Worm (Caenorhabditis elegans) whole organism, L1 larva: ENCODE measurements around the gene F58H1.7.

ENCODE experiments used
- C04F5.9 ChIP-seq: sonication (generic microtip); optimal IDR thresholded peaks from 2 replicates; lab custom pipeline; 2016; ENCODE audit warnings: missing genetic modification characterization, missing compliant biosample characterization
- C16A3.4 ChIP-seq: fragments of 150-350 bp; optimal IDR thresholded peaks from 2 replicates; lab custom pipeline; 2014; ENCODE audit warnings: missing biosample characterization, missing genetic modification characterization
- C34B4.2 ChIP-seq: sonication (generic microtip); optimal IDR thresholded peaks from 2 replicates; lab custom pipeline; 2017; ENCODE audit warnings: mild to moderate bottlenecking, missing genetic modification characterization, missing compliant biosample characterization
- aha-1 ChIP-seq: fragments of 150-350 bp; optimal IDR thresholded peaks from 2 replicates; lab custom pipeline; 2014; ENCODE audit warnings: missing biosample characterization, missing genetic modification characterization
- alr-1 ChIP-seq: fragments of 200-800 bp; sonication (Bioruptor generic); optimal IDR thresholded peaks from 2 replicates; lab custom pipeline; 2018; ENCODE audit warnings: borderline replicate concordance, mild to moderate bottlenecking, missing genetic modification characterization, missing compliant biosample characterization
- blmp-1 ChIP-seq: fragments of 150-350 bp; optimal IDR thresholded peaks from 2 replicates; lab custom pipeline; 2014; ENCODE audit warnings: missing biosample characterization, missing genetic modification characterization
- ceh-8 ChIP-seq: fragments of 200-800 bp; sonication (Bioruptor generic); optimal IDR thresholded peaks from 2 replicates; lab custom pipeline; 2018; ENCODE audit warnings: mild to moderate bottlenecking, missing genetic modification characterization, moderate library complexity, missing compliant biosample characterization
- ceh-82 ChIP-seq, 3 experiments: fragments of 150-350 bp in 1 of 3; sonication (generic microtip) in 2 of 3; optimal IDR thresholded peaks; 2 replicates each; lab custom pipeline; 2014 to 2017; ENCODE audit warnings: missing biosample characterization in 3 of 3, missing genetic modification characterization in 3 of 3
- ceh-90 ChIP-seq: sonication (generic microtip); optimal IDR thresholded peaks from 2 replicates; lab custom pipeline; 2016; ENCODE audit warnings: missing genetic modification characterization, missing compliant biosample characterization
- dpl-1 ChIP-seq, 3 experiments: fragments of 150-350 bp in 2 of 3; sonication (generic microtip) in 1 of 3; optimal IDR thresholded peaks; 2 replicates each; lab custom pipeline; 2014 to 2017; ENCODE audit warnings: missing biosample characterization in 3 of 3, missing genetic modification characterization in 3 of 3, missing genetic modification reagents in 3 of 3
- efl-1 ChIP-seq, 4 experiments: fragments of 150-350 bp; optimal IDR thresholded peaks in 3 of 4; peaks in 1 of 4; 1 replicate in 1 of 4; 2 replicates in 3 of 4; lab custom pipeline; 2014; ENCODE audit warnings: missing biosample characterization in 2 of 4, missing genetic modification characterization in 2 of 4, missing genetic modification reagents in 2 of 4
- egl-13 ChIP-seq: sonication (generic microtip); optimal IDR thresholded peaks from 2 replicates; lab custom pipeline; 2016; ENCODE audit warnings: missing genotype, missing genetic modification reagents, missing genetic modification characterization, missing compliant biosample characterization
- egl-27 ChIP-seq, 2 experiments: fragments of 150-350 bp in 1 of 2; sonication (generic microtip); optimal IDR thresholded peaks; 3 replicates each; lab custom pipeline; 2017 to 2018; ENCODE audit warnings: missing biosample characterization in 2 of 2, missing genetic modification characterization in 2 of 2, missing genetic modification reagents in 2 of 2
- elt-2 ChIP-seq: sonication (generic microtip); optimal IDR thresholded peaks from 2 replicates; lab custom pipeline; 2016; ENCODE audit warnings: missing genetic modification characterization, mild to moderate bottlenecking, inconsistent platforms, missing compliant biosample characterization, missing genetic modification reagents
- elt-3 ChIP-seq, 6 experiments: fragments of 150-350 bp in 1 of 6; sonication (generic microtip); optimal IDR thresholded peaks; 2 replicates each; lab custom pipeline; 2017 to 2018; ENCODE audit warnings: missing biosample characterization in 6 of 6, missing genetic modification characterization in 6 of 6, inconsistent platforms in 1 of 6
- fkh-10 ChIP-seq: sonication (generic microtip); optimal IDR thresholded peaks from 2 replicates; lab custom pipeline; 2017; ENCODE audit warnings: missing biosample characterization, missing genetic modification reagents, missing genetic modification characterization
- fkh-4 ChIP-seq: sonication (generic microtip); optimal IDR thresholded peaks from 2 replicates; lab custom pipeline; 2016; ENCODE audit warnings: missing compliant biosample characterization, missing genetic modification characterization, borderline replicate concordance
- hlh-17 ChIP-seq: fragments of 200-800 bp; sonication (Bioruptor generic); optimal IDR thresholded peaks from 2 replicates; lab custom pipeline; 2018; ENCODE audit warnings: missing genetic modification characterization, mild to moderate bottlenecking, missing compliant biosample characterization, moderate library complexity, borderline replicate concordance
- lin-15B ChIP-seq: fragments of 150-350 bp; sonication (generic microtip); optimal IDR thresholded peaks from 3 replicates; lab custom pipeline; 2014; ENCODE audit warnings: missing biosample characterization, missing genetic modification characterization
- lin-35 ChIP-seq, 2 experiments: fragments of 150-350 bp; optimal IDR thresholded peaks; 2 replicates each; lab custom pipeline; 2014; ENCODE audit warnings: missing biosample characterization in 2 of 2, missing genetic modification characterization in 2 of 2, missing genetic modification reagents in 2 of 2
- lin-39 ChIP-seq: fragments of 150-350 bp; optimal IDR thresholded peaks from 2 replicates; lab custom pipeline; 2014; ENCODE audit warnings: missing biosample characterization, missing genetic modification reagents, missing genetic modification characterization
- mab-9 ChIP-seq: fragments of 200-800 bp; sonication (Bioruptor generic); IDR thresholded peaks from 2 replicates; pipeline ENCODE4 v1.3.6; 2022; ENCODE audit warnings: missing genetic modification reagents, missing genetic modification characterization, missing compliant biosample characterization
- mdl-1 ChIP-seq, 2 experiments: fragments of 150-350 bp; optimal IDR thresholded peaks; 2 replicates each; lab custom pipeline; 2014 to 2017; ENCODE audit warnings: missing biosample characterization in 2 of 2, missing genetic modification characterization in 2 of 2, inconsistent platforms in 1 of 2
- mep-1 ChIP-seq: fragments of 150-350 bp; optimal IDR thresholded peaks from 2 replicates; lab custom pipeline; 2014; ENCODE audit warnings: missing biosample characterization, missing genetic modification characterization
- nhr-11 ChIP-seq: fragments of 150-350 bp; optimal IDR thresholded peaks from 2 replicates; lab custom pipeline; 2014; ENCODE audit warnings: missing biosample characterization, missing genetic modification characterization
- nhr-20 ChIP-seq: sonication (generic microtip); optimal IDR thresholded peaks from 2 replicates; lab custom pipeline; 2016; ENCODE audit warnings: mild to moderate bottlenecking, missing genetic modification characterization, missing compliant biosample characterization
- nhr-237 ChIP-seq: fragments of 150-350 bp; optimal IDR thresholded peaks from 2 replicates; lab custom pipeline; 2014; ENCODE audit warnings: missing biosample characterization, missing genetic modification characterization
- nhr-28 ChIP-seq: fragments of 150-350 bp; optimal IDR thresholded peaks from 2 replicates; lab custom pipeline; 2014; ENCODE audit warnings: missing biosample characterization, missing genetic modification characterization
- nhr-71 ChIP-seq: sonication (generic microtip); optimal IDR thresholded peaks from 2 replicates; lab custom pipeline; 2016; ENCODE audit warnings: mild to moderate bottlenecking, missing genetic modification characterization, moderate library complexity, missing compliant biosample characterization
- nhr-76 ChIP-seq: sonication (generic microtip); optimal IDR thresholded peaks from 2 replicates; lab custom pipeline; 2017; ENCODE audit warnings: missing biosample characterization, missing genetic modification characterization
- nhr-77 ChIP-seq: fragments of 150-350 bp; optimal IDR thresholded peaks from 2 replicates; lab custom pipeline; 2014; ENCODE audit warnings: missing biosample characterization, missing genetic modification characterization
- nhr-90 ChIP-seq: sonication (generic microtip); optimal IDR thresholded peaks from 2 replicates; lab custom pipeline; 2016; ENCODE audit warnings: mild to moderate bottlenecking, missing genetic modification characterization, missing compliant biosample characterization; ENCODE audit not compliant: poor library complexity
- pag-3 ChIP-seq: sonication (generic microtip); optimal IDR thresholded peaks from 2 replicates; lab custom pipeline; 2017; ENCODE audit warnings: missing genetic modification characterization, mild to moderate bottlenecking, missing compliant biosample characterization, antibody characterized with exemption, borderline replicate concordance; ENCODE audit not compliant: insufficient read depth
- pax-3 ChIP-seq: fragments of 200-800 bp; sonication (Bioruptor generic); optimal IDR thresholded peaks from 2 replicates; lab custom pipeline; 2018; ENCODE audit warnings: mild to moderate bottlenecking, missing genetic modification characterization, moderate library complexity, missing compliant biosample characterization
- pqm-1 ChIP-seq: sonication (generic microtip); optimal IDR thresholded peaks from 3 replicates; lab custom pipeline; 2017; ENCODE audit warnings: missing biosample characterization, missing genetic modification characterization
- skn-1 ChIP-seq: fragments of 150-350 bp; optimal IDR thresholded peaks from 2 replicates; lab custom pipeline; 2014; ENCODE audit warnings: missing biosample characterization, missing genetic modification characterization
- snpc-4 ChIP-seq: fragments of 150-350 bp; optimal IDR thresholded peaks from 2 replicates; lab custom pipeline; 2014; ENCODE audit warnings: missing biosample characterization, missing genetic modification characterization
- snu-23 ChIP-seq: sonication (generic microtip); optimal IDR thresholded peaks from 2 replicates; lab custom pipeline; 2016; ENCODE audit warnings: missing genetic modification characterization, missing compliant biosample characterization
- sox-4 ChIP-seq: sonication (generic microtip); optimal IDR thresholded peaks from 2 replicates; lab custom pipeline; 2016; ENCODE audit warnings: missing genetic modification characterization, missing compliant biosample characterization
- swsn-7 ChIP-seq: sonication (generic microtip); optimal IDR thresholded peaks from 2 replicates; lab custom pipeline; 2016; ENCODE audit warnings: missing genetic modification characterization, missing compliant biosample characterization
- tbx-2 ChIP-seq: sonication (generic microtip); optimal IDR thresholded peaks from 2 replicates; lab custom pipeline; 2016; ENCODE audit warnings: missing genetic modification characterization, missing compliant biosample characterization
- unc-130 ChIP-seq: fragments of 150-350 bp; optimal IDR thresholded peaks from 2 replicates; lab custom pipeline; 2017; ENCODE audit warnings: missing biosample characterization, missing genetic modification characterization, inconsistent platforms
- unc-86 ChIP-seq: sonication (generic microtip); optimal IDR thresholded peaks from 2 replicates; lab custom pipeline; 2016; ENCODE audit warnings: missing genetic modification characterization, missing compliant biosample characterization
- unc-98 ChIP-seq: fragments of 200-800 bp; sonication (Bioruptor generic); IDR thresholded peaks from 2 replicates; pipeline ENCODE4 v1.3.6; 2022; ENCODE audit warnings: missing genetic modification characterization, missing compliant biosample characterization
- vab-15 ChIP-seq: sonication (generic microtip); optimal IDR thresholded peaks from 2 replicates; lab custom pipeline; 2017; ENCODE audit warnings: missing genotype, mild to moderate bottlenecking, missing genetic modification characterization, missing compliant biosample characterization
- xbp-1 ChIP-seq: sonication (generic microtip); optimal IDR thresholded peaks from 2 replicates; lab custom pipeline; 2016; ENCODE audit warnings: missing genetic modification characterization, missing compliant biosample characterization
- zip-4 ChIP-seq: fragments of 200-800 bp; sonication (Bioruptor generic); optimal IDR thresholded peaks from 2 replicates; lab custom pipeline; 2018; ENCODE audit warnings: mild to moderate bottlenecking, missing genetic modification characterization, moderate library complexity, missing compliant biosample characterization
- ztf-11 ChIP-seq, 2 experiments: sonication (generic microtip); optimal IDR thresholded peaks; 2 replicates each; lab custom pipeline; 2016 to 2017; ENCODE audit warnings: missing genetic modification characterization in 2 of 2, missing biosample characterization in 1 of 2, missing compliant biosample characterization in 1 of 2

Gene F58H1.7

ce11 chrV:11979673-11980561, 15.3 kb upstream of the F58H1.7 start, which contains the start of gene snr-4 (continued):
- TF ChIP-seq swsn-7 (peak; percentile 97), elt-2 (peak; percentile 91), mab-9 (peak; percentile 95), ceh-8 (peak; percentile 80), tbx-2 (tag; lab: Kevin White, UChicago) (peak; percentile 96), unc-98 (GFP tag; lab: Robert Waterston, UW) (peak; percentile 68; the same call in 1 of the 2 replicates), nhr-237 (tag; lab: Kevin White, UChicago) (peak; percentile 76), nhr-71 (tag; lab: Kevin White, UChicago) (peak; percentile 98), efl-1 (optimal IDR thresholded peaks at IDR 0.05; lab: Kevin White, UChicago) (peak; percentile 91 to 96), efl-1 (GFP tag; optimal IDR thresholded peaks at IDR 0.05 in 1 of 2; lab: Kevin White, UChicago) (peak; percentile 83 to 99), vab-15 (tag; lab: Kevin White, UChicago) (peak; percentile 48), unc-86 (tag; lab: Kevin White, UChicago) (peak; percentile 94), C04F5.9 (peak; percentile 77), egl-13 (peak; percentile 94), hlh-17 (GFP tag; lab: Kevin White, UChicago) (no peak), nhr-76 (tag; lab: Kevin White, UChicago) (peak; percentile 37), dpl-1 (GFP tag; optimal IDR thresholded peaks at IDR 0.05; lab: Kevin White, UChicago) (peak; percentile 79 to 83 (median 83)), lin-15B (peak; percentile 93), lin-39 (peak; percentile 86), fkh-4 (peak; percentile 69), ceh-90 (tag; lab: Kevin White, UChicago) (peak; percentile 31), alr-1 (tag; lab: Kevin White, UChicago) (no peak), pag-3 (tag; lab: Kevin White, UChicago) (peak; percentile 36), nhr-90 (tag; lab: Kevin White, UChicago) (peak; percentile 98), sox-4 (tag; lab: Kevin White, UChicago) (peak; percentile 81), nhr-28 (no peak), snpc-4 (peak; percentile 99), C16A3.4 (tag; lab: Kevin White, UChicago) (peak; percentile 84), nhr-20 (tag; lab: Kevin White, UChicago) (peak; percentile 96), snu-23 (GFP tag; lab: Kevin White, UChicago) (peak; percentile 97), ztf-11 (tag; optimal IDR thresholded peaks at IDR 0.05; lab: Kevin White, UChicago) (peak in 1 of 2 experiments; percentile 91), lin-35 (GFP tag; optimal IDR thresholded peaks at IDR 0.05; lab: Kevin White, UChicago) (peak; percentile 85 to 90), blmp-1 (tag; lab: Kevin White, UChicago) (no peak), pax-3 (tag; lab: Kevin White, UChicago) (peak; percentile 98), unc-130 (tag; lab: Kevin White, UChicago) (peak; percentile 66), mdl-1 (tag; optimal IDR thresholded peaks at IDR 0.05; lab: Kevin White, UChicago) (peak in 1 of 2 experiments; percentile 91), fkh-10 (GFP tag; lab: Kevin White, UChicago) (peak; percentile 69), aha-1 (tag; lab: Kevin White, UChicago) (no peak), skn-1 (tag; lab: Kevin White, UChicago) (peak; percentile 80), C34B4.2 (peak; percentile 23), egl-27 (tag; optimal IDR thresholded peaks at IDR 0.05; lab: Kevin White, UChicago) (peak in 1 of 2 experiments; percentile 76), nhr-11 (tag; lab: Kevin White, UChicago) (peak; percentile 82), ceh-82 (tag; optimal IDR thresholded peaks at IDR 0.05; lab: Kevin White, UChicago) (peak; percentile 96 to 97 (median 96)), elt-3 (tag; optimal IDR thresholded peaks at IDR 0.05; lab: Kevin White, UChicago) (peak in 5 of 6 experiments; percentile 30 to 96 (median 93)), zip-4 (peak; percentile 88), pqm-1 (tag; lab: Kevin White, UChicago) (peak; percentile 56), mep-1 (tag; lab: Kevin White, UChicago) (peak; percentile 84), xbp-1 (tag; lab: Kevin White, UChicago) (peak; percentile 93), nhr-77 (tag; lab: Kevin White, UChicago) (peak; percentile 95)
